Worm (Caenorhabditis elegans) whole organism, late embryonic: ENCODE results near the gene clec-210.

ENCODE experiments used
- C38D4.7 ChIP-seq: fragments of 200-800 bp; sonication (Bioruptor generic); optimal IDR thresholded peaks from 2 replicates; lab custom pipeline; 2018; ENCODE audit warnings: mild to moderate bottlenecking, missing genetic modification characterization, moderate library complexity, missing compliant biosample characterization
- K09A11.1 ChIP-seq: sonication (generic microtip); optimal IDR thresholded peaks from 2 replicates; lab custom pipeline; 2017; ENCODE audit warnings: antibody characterized with exemption, mild to moderate bottlenecking, missing genetic modification characterization, missing compliant biosample characterization; ENCODE audit not compliant: insufficient read depth
- T23F11.4 ChIP-seq: fragments of 200-800 bp; sonication (Bioruptor generic); optimal IDR thresholded peaks from 2 replicates; lab custom pipeline; 2018; ENCODE audit warnings: mild to moderate bottlenecking, missing genetic modification characterization, missing compliant biosample characterization
- Y22D7AL.16 ChIP-seq: sonication (generic microtip); optimal IDR thresholded peaks from 2 replicates; lab custom pipeline; 2016; ENCODE audit warnings: missing genetic modification characterization, missing compliant biosample characterization
- ceh-14 ChIP-seq: sonication (generic microtip); optimal IDR thresholded peaks from 2 replicates; lab custom pipeline; 2016; ENCODE audit warnings: missing genotype, missing genetic modification characterization, missing compliant biosample characterization
- ceh-18 ChIP-seq: sonication (generic microtip); optimal IDR thresholded peaks from 2 replicates; lab custom pipeline; 2016; ENCODE audit warnings: missing genetic modification characterization, missing compliant biosample characterization
- ceh-24 ChIP-seq: sonication (generic microtip); optimal IDR thresholded peaks from 2 replicates; lab custom pipeline; 2016; ENCODE audit warnings: mild to moderate bottlenecking, missing genetic modification characterization, missing compliant biosample characterization
- ceh-34 ChIP-seq: sonication (generic microtip); optimal IDR thresholded peaks from 2 replicates; lab custom pipeline; 2016; ENCODE audit warnings: mild to moderate bottlenecking, missing genetic modification characterization, missing compliant biosample characterization
- ceh-45 ChIP-seq: fragments of 200-800 bp; sonication (Bioruptor generic); IDR thresholded peaks from 2 replicates; pipeline ENCODE4 v1.3.6; 2022; ENCODE audit warnings: missing genetic modification reagents, missing genetic modification characterization, missing compliant biosample characterization
- ceh-6 ChIP-seq: fragments of 200-800 bp; sonication (Bioruptor generic); optimal IDR thresholded peaks from 2 replicates; lab custom pipeline; 2018; ENCODE audit warnings: mild to moderate bottlenecking, missing genetic modification characterization, missing compliant biosample characterization
- ceh-9 ChIP-seq: sonication (generic microtip); optimal IDR thresholded peaks from 2 replicates; lab custom pipeline; 2016; ENCODE audit warnings: mild to moderate bottlenecking, missing genetic modification characterization, inconsistent platforms, missing compliant biosample characterization
- dmd-4 ChIP-seq: sonication (generic microtip); optimal IDR thresholded peaks from 2 replicates; lab custom pipeline; 2016; ENCODE audit warnings: borderline replicate concordance, missing genetic modification characterization, missing compliant biosample characterization
- elt-2 ChIP-seq: sonication (generic microtip); optimal IDR thresholded peaks from 2 replicates; lab custom pipeline; 2016; ENCODE audit warnings: missing genetic modification reagents, missing genetic modification characterization, missing compliant biosample characterization
- elt-4 ChIP-seq: sonication (generic microtip); optimal IDR thresholded peaks from 2 replicates; lab custom pipeline; 2016; ENCODE audit warnings: missing genetic modification characterization, missing compliant biosample characterization
- ets-4 ChIP-seq: sonication (generic microtip); optimal IDR thresholded peaks from 2 replicates; lab custom pipeline; 2016; ENCODE audit warnings: missing genetic modification characterization, missing compliant biosample characterization
- eyg-1 ChIP-seq: sonication (generic microtip); optimal IDR thresholded peaks from 2 replicates; lab custom pipeline; 2016; ENCODE audit warnings: missing genotype, missing genetic modification characterization, missing compliant biosample characterization
- fkh-10 ChIP-seq: fragments of 150-350 bp; optimal IDR thresholded peaks from 2 replicates; lab custom pipeline; 2014; ENCODE audit warnings: missing biosample characterization, missing genetic modification reagents, missing genetic modification characterization
- gmeb-2 ChIP-seq: sonication (generic microtip); optimal IDR thresholded peaks from 2 replicates; lab custom pipeline; 2016; ENCODE audit warnings: missing genetic modification characterization, inconsistent platforms, missing compliant biosample characterization
- hlh-13 ChIP-seq: fragments of 200-800 bp; sonication (Bioruptor generic); optimal IDR thresholded peaks from 2 replicates; lab custom pipeline; 2018; ENCODE audit warnings: mild to moderate bottlenecking, missing genetic modification characterization, missing compliant biosample characterization
- hlh-6 ChIP-seq: sonication (generic microtip); optimal IDR thresholded peaks from 2 replicates; lab custom pipeline; 2016; ENCODE audit warnings: missing genotype, missing genetic modification characterization, missing compliant biosample characterization
- lim-6 ChIP-seq: sonication (generic microtip); optimal IDR thresholded peaks from 2 replicates; lab custom pipeline; 2016; ENCODE audit warnings: missing genetic modification characterization, missing compliant biosample characterization
- lin-11 ChIP-seq: fragments of 200-800 bp; sonication (Bioruptor generic); optimal IDR thresholded peaks from 2 replicates; lab custom pipeline; 2018; ENCODE audit warnings: mild to moderate bottlenecking, missing genetic modification characterization, missing compliant biosample characterization
- mec-3 ChIP-seq: sonication (generic microtip); optimal IDR thresholded peaks from 2 replicates; lab custom pipeline; 2016; ENCODE audit warnings: borderline replicate concordance, missing genetic modification characterization, missing compliant biosample characterization
- nfya-1 ChIP-seq: sonication (generic microtip); optimal IDR thresholded peaks from 2 replicates; lab custom pipeline; 2017; ENCODE audit warnings: missing genetic modification characterization, mild to moderate bottlenecking, missing compliant biosample characterization, antibody characterized with exemption, moderate library complexity
- nhr-11 ChIP-seq: fragments of 150-350 bp; optimal IDR thresholded peaks from 2 replicates; lab custom pipeline; 2014; ENCODE audit warnings: missing biosample characterization, missing genetic modification characterization
- nhr-232 ChIP-seq: sonication (generic microtip); optimal IDR thresholded peaks from 2 replicates; lab custom pipeline; 2016; ENCODE audit warnings: missing genetic modification characterization, missing compliant biosample characterization
- npax-4 ChIP-seq: sonication (generic microtip); optimal IDR thresholded peaks from 2 replicates; lab custom pipeline; 2016; ENCODE audit warnings: missing genetic modification characterization, missing compliant biosample characterization
- pax-1 ChIP-seq: fragments of 150-350 bp; optimal IDR thresholded peaks from 2 replicates; lab custom pipeline; 2014; ENCODE audit warnings: missing biosample characterization, missing genetic modification characterization
- pha-2 ChIP-seq: sonication (generic microtip); optimal IDR thresholded peaks from 2 replicates; lab custom pipeline; 2017; ENCODE audit warnings: mild to moderate bottlenecking, missing genetic modification characterization, missing compliant biosample characterization
- pqm-1 ChIP-seq: sonication (generic microtip); optimal IDR thresholded peaks from 2 replicates; lab custom pipeline; 2016; ENCODE audit warnings: missing genetic modification characterization, missing compliant biosample characterization
- ref-2 ChIP-seq: sonication (generic microtip); optimal IDR thresholded peaks from 2 replicates; lab custom pipeline; 2016; ENCODE audit warnings: missing genetic modification characterization, missing compliant biosample characterization
- rnt-1 ChIP-seq: sonication (generic microtip); optimal IDR thresholded peaks from 2 replicates; lab custom pipeline; 2016; ENCODE audit warnings: missing genetic modification characterization, missing compliant biosample characterization
- sdc-2 ChIP-seq: sonication (generic microtip); optimal IDR thresholded peaks from 2 replicates; lab custom pipeline; 2016; ENCODE audit warnings: missing genotype, missing genetic modification characterization, missing compliant biosample characterization
- sox-2 ChIP-seq: fragments of 200-800 bp; sonication (Bioruptor generic); IDR thresholded peaks from 2 replicates; pipeline ENCODE4 v1.3.6; 2022; ENCODE audit warnings: missing genetic modification reagents, missing genetic modification characterization, missing compliant biosample characterization
- syd-9 ChIP-seq: sonication (generic microtip); optimal IDR thresholded peaks from 2 replicates; lab custom pipeline; 2016; ENCODE audit warnings: mild to moderate bottlenecking, missing genetic modification characterization, moderate library complexity, missing compliant biosample characterization
- tbx-2 ChIP-seq: sonication (generic microtip); optimal IDR thresholded peaks from 2 replicates; lab custom pipeline; 2016; ENCODE audit warnings: missing genetic modification characterization, missing compliant biosample characterization
- tbx-7 ChIP-seq: sonication (generic microtip); optimal IDR thresholded peaks from 2 replicates; lab custom pipeline; 2016; ENCODE audit warnings: missing genotype, missing genetic modification characterization, missing compliant biosample characterization
- unc-3 ChIP-seq, 2 experiments: fragments of 200-800 bp in 1 of 2; sonication (Bioruptor generic) in 1 of 2; sonication (generic microtip) in 1 of 2; conservative IDR thresholded peaks in 1 of 2; optimal IDR thresholded peaks in 1 of 2; 2 replicates each; pipeline versions ENCODE4 v1.3.6 to Lab custom; 2016 to 2022; ENCODE audit warnings: missing compliant biosample characterization in 2 of 2, missing genetic modification characterization in 2 of 2, missing genetic modification reagents in 1 of 2
- unc-42 ChIP-seq: sonication (generic microtip); optimal IDR thresholded peaks from 2 replicates; lab custom pipeline; 2016; ENCODE audit warnings: missing genotype, missing genetic modification characterization, missing compliant biosample characterization
- unc-55 ChIP-seq: sonication (generic microtip); optimal IDR thresholded peaks from 2 replicates; lab custom pipeline; 2017; ENCODE audit warnings: missing biosample characterization, missing genetic modification reagents, missing genetic modification characterization
- unc-86 ChIP-seq: sonication (generic microtip); optimal IDR thresholded peaks from 2 replicates; lab custom pipeline; 2016; ENCODE audit warnings: missing genetic modification characterization, missing compliant biosample characterization

Gene clec-210

DNA sequence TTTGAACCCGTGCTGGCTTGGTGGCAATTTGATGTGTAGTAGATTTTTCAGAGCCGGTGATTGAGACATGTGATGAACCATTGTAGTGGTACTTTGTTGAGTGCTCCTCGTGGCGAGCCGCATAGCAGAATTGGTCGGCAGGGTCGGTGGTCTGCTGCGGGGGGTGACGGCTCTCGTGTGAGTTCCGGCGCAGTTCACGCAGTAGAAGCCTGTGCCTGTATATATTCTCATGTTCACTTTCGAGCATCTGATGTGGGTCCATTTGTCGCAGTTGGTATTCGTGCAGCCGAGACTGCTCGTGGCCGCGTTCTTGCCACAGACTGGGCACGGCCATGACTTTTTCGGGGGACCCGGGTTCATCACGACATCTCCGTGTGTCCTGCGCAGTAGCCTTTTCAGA is 44.1 kb downstream of the clec-210 start:
- TF ChIP-seq Y22D7AL.16 (tag; lab: Kevin White, UChicago) (no peak), hlh-13 (GFP tag; lab: Kevin White, UChicago) (no peak), sox-2 (GFP tag; lab: Robert Waterston, UW) (no peak), unc-3 (GFP tag; conservative IDR thresholded peaks at IDR 0.05; lab: Robert Waterston, UW) (no peak), unc-3 (tag; optimal IDR thresholded peaks at IDR 0.05; lab: Kevin White, UChicago) (no peak), ceh-45 (no peak), T23F11.4 (no peak), C38D4.7 (no peak)

DNA sequence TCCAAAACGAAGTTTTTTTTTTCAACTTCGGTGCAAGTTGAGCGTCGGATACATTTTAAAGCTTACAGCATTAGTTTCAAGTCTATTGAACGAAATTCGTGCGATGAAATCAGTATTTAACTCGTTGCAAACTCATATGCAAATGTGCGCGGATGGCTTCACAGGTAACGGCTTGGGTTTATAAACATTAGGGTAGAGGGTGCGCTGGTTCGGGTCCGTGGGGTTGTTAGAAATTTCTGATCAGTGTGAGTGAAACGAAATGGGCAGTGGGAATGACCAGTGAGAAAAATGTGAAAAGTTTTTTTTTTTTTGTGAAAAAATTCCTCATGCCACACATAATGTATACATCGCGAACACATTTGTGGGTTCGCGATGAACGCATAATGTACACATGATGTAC is 45.0 kb downstream of the clec-210 start:
- no peak for TF ChIP-seq hlh-13 (GFP tag; lab: Kevin White, UChicago)
- TF ChIP-seq nfya-1 (tag; lab: Kevin White, UChicago) = no peak
- TF ChIP-seq ets-4 (tag; lab: Kevin White, UChicago) = no peak
- TF ChIP-seq fkh-10 = no peak
- no peak for TF ChIP-seq hlh-6 (tag; lab: Kevin White, UChicago)
- no peak for TF ChIP-seq ceh-6 (GFP tag; lab: Kevin White, UChicago)

DNA sequence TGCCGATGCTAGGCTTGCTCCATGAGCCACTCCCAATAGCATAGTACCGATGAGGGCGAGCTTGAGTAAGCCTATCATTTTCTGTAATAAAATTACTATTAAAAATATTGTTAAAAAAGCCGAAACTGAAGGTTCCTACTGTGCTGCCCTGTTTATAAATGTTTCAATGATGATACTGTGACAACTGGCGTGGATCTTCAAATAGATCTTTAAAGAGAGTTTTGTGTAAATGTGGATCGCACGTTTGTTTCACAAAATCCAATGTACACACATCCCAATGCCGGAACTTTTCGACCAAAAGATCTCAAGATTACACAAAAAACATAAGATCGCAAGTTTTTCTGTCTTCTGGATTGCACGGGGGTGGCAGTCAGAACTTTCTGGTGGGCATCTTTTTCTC is 47.3 kb downstream of the clec-210 start, which contains the start of gene C36C5.14:
TSS of gene C36C5.14 (minus strand) at position 101 of the 400 bp plus-strand sequence.
- TF ChIP-seq unc-3 (GFP tag; conservative IDR thresholded peaks at IDR 0.05; lab: Robert Waterston, UW) (no peak), unc-3 (tag; optimal IDR thresholded peaks at IDR 0.05; lab: Kevin White, UChicago) (no peak), sdc-2 (no peak), unc-55 (GFP tag; lab: Kevin White, UChicago) (no peak), K09A11.1 (tag; lab: Kevin White, UChicago) (no peak), unc-86 (tag; lab: Kevin White, UChicago) (no peak), ref-2 (no peak), ceh-18 (tag; lab: Kevin White, UChicago) (no peak), Y22D7AL.16 (tag; lab: Kevin White, UChicago) (no peak), elt-4 (tag; lab: Kevin White, UChicago) (no peak), gmeb-2 (tag; lab: Kevin White, UChicago) (no peak), tbx-2 (no peak), syd-9 (tag; lab: Kevin White, UChicago) (no peak), unc-42 (no peak), ceh-34 (tag; lab: Kevin White, UChicago) (no peak), lim-6 (tag; lab: Kevin White, UChicago) (no peak), ceh-9 (tag; lab: Kevin White, UChicago) (no peak), pqm-1 (tag; lab: Kevin White, UChicago) (no peak), pax-1 (tag; lab: Kevin White, UChicago) (no peak), eyg-1 (no peak)

DNA sequence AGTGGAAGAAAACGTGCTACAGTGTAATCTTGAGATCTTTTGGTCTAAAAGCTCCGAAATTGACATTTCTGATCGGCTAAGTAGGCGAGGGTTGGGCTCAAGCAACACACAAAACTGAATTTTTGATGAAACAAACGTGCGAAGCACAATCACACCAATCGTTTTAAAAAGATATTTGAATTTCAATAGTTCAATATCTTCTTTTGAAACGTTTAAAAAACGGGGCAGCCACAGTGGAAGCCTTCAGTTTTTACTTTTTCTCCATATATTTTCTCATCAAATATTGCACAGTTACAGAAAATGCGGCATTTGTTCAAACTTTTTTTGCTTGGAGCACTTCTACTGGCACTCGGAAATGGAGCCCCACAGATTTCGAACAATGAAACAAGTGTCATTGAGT is 48.1 kb downstream of the clec-210 start, which contains the start of gene C36C5.4:
TSS of gene C36C5.4 (plus strand) at position 301 of the 400 bp plus-strand sequence.
- TF ChIP-seq pha-2 (tag; lab: Kevin White, UChicago) (no peak), sdc-2 (no peak), ceh-14 (tag; lab: Kevin White, UChicago) (no peak), pqm-1 (tag; lab: Kevin White, UChicago) (no peak), lim-6 (tag; lab: Kevin White, UChicago) (no peak), lin-11 (tag; lab: Kevin White, UChicago) (no peak), unc-42 (no peak), unc-3 (GFP tag; conservative IDR thresholded peaks at IDR 0.05; lab: Robert Waterston, UW) (no peak), unc-3 (tag; optimal IDR thresholded peaks at IDR 0.05; lab: Kevin White, UChicago) (no peak), sox-2 (GFP tag; lab: Robert Waterston, UW) (no peak), elt-2 (tag; lab: Kevin White, UChicago) (no peak), nhr-232 (tag; lab: Kevin White, UChicago) (no peak), rnt-1 (no peak), unc-55 (GFP tag; lab: Kevin White, UChicago) (no peak), mec-3 (tag; lab: Kevin White, UChicago) (no peak), npax-4 (tag; lab: Kevin White, UChicago) (no peak), dmd-4 (no peak), ceh-24 (tag; lab: Kevin White, UChicago) (no peak), nhr-11 (tag; lab: Kevin White, UChicago) (no peak), tbx-7 (no peak)
